Fruit fly (Drosophila melanogaster) whole organism, prepupa: Measurements from ENCODE around the gene BG642312.

Source experiments
- CG10669 ChIP-seq: fragments of 200-800 bp; sonication (Bioruptor generic); optimal IDR thresholded peaks from 3 replicates; lab custom pipeline; 2018; ENCODE audit warnings: missing biosample characterization, mild to moderate bottlenecking, missing genetic modification characterization, moderate library complexity
- CG11294 ChIP-seq: fragments of 200-800 bp; sonication (Bioruptor generic); IDR thresholded peaks from 2 replicates; pipeline ENCODE4 v1.3.6; 2022; ENCODE audit warnings: missing biosample characterization, missing genetic modification characterization
- CG11762 ChIP-seq: fragments of 200-800 bp; sonication (Bioruptor generic); optimal IDR thresholded peaks from 3 replicates; lab custom pipeline; 2016; ENCODE audit warnings: missing biosample characterization, missing genetic modification characterization; ENCODE audit not compliant: insufficient read depth
- CG11902 ChIP-seq: fragments of 200-800 bp; sonication (Bioruptor generic); optimal IDR thresholded peaks from 3 replicates; lab custom pipeline; 2016; ENCODE audit warnings: missing biosample characterization, missing genetic modification characterization
- CG15336 ChIP-seq: fragments of 200-800 bp; sonication (Bioruptor generic); IDR thresholded peaks from 2 replicates; pipeline ENCODE4 v1.3.6; 2022; ENCODE audit warnings: missing biosample characterization, missing genetic modification characterization
- CG1621 ChIP-seq: fragments of 200-800 bp; sonication (Bioruptor generic); optimal IDR thresholded peaks from 3 replicates; lab custom pipeline; 2018; ENCODE audit warnings: missing biosample characterization, mild to moderate bottlenecking, missing genetic modification characterization
- CG16779 ChIP-seq: fragments of 200-800 bp; sonication (Bioruptor generic); optimal IDR thresholded peaks from 3 replicates; lab custom pipeline; 2017; ENCODE audit warnings: missing biosample characterization, mild to moderate bottlenecking, missing genetic modification characterization
- CG3032 ChIP-seq: fragments of 200-800 bp; optimal IDR thresholded peaks from 2 replicates; lab custom pipeline; 2019; ENCODE audit warnings: missing biosample characterization, mild to moderate bottlenecking, missing genetic modification characterization, moderate library complexity
- CG31627 ChIP-seq: fragments of 200-800 bp; sonication (Bioruptor generic); optimal IDR thresholded peaks from 3 replicates; lab custom pipeline; 2016; ENCODE audit warnings: missing biosample characterization, missing genetic modification characterization
- CG32006 ChIP-seq: fragments of 200-800 bp; sonication (Bioruptor generic); optimal IDR thresholded peaks from 3 replicates; lab custom pipeline; 2017; ENCODE audit warnings: missing biosample characterization, mild to moderate bottlenecking, missing genetic modification characterization
- CG34406 ChIP-seq: fragments of 200-800 bp; sonication (Bioruptor generic); optimal IDR thresholded peaks from 3 replicates; lab custom pipeline; 2016; ENCODE audit warnings: missing biosample characterization, missing genetic modification characterization
- CG3919 ChIP-seq: fragments of 200-800 bp; sonication (Bioruptor generic); optimal IDR thresholded peaks from 3 replicates; lab custom pipeline; 2016; ENCODE audit warnings: missing biosample characterization, missing genetic modification characterization
- CG4318 ChIP-seq: fragments of 200-800 bp; sonication (Bioruptor generic); optimal IDR thresholded peaks from 3 replicates; lab custom pipeline; 2017; ENCODE audit warnings: missing biosample characterization, mild to moderate bottlenecking, missing genetic modification characterization
- CG6163 ChIP-seq: fragments of 200-800 bp; sonication (Bioruptor generic); IDR thresholded peaks from 3 replicates; pipeline ENCODE4 v1.3.6; 2022; ENCODE audit warnings: missing biosample characterization, missing genetic modification characterization
- CG6276 ChIP-seq: fragments of 200-800 bp; sonication (Bioruptor generic); optimal IDR thresholded peaks from 2 replicates; lab custom pipeline; 2017; ENCODE audit warnings: missing biosample characterization, mild to moderate bottlenecking, missing genetic modification characterization
- CG6808 ChIP-seq: fragments of 200-800 bp; sonication (Bioruptor generic); optimal IDR thresholded peaks from 3 replicates; lab custom pipeline; 2017; ENCODE audit warnings: missing biosample characterization, missing genetic modification characterization, mild to moderate bottlenecking, moderate library complexity, missing genetic modification reagents
- CG6854 ChIP-seq: fragments of 200-800 bp; sonication (Bioruptor generic); optimal IDR thresholded peaks from 2 replicates; lab custom pipeline; 2017; ENCODE audit warnings: missing biosample characterization, mild to moderate bottlenecking, missing genetic modification characterization
- CG7368 ChIP-seq: fragments of 200-800 bp; sonication (Bioruptor generic); optimal IDR thresholded peaks from 3 replicates; lab custom pipeline; 2016; ENCODE audit warnings: missing biosample characterization, missing genetic modification characterization
- CG8119 ChIP-seq: fragments of 200-800 bp; sonication (Bioruptor generic); IDR thresholded peaks from 3 replicates; pipeline ENCODE4 v1.3.6; 2022; ENCODE audit warnings: missing biosample characterization, missing genetic modification characterization
- CG8319 ChIP-seq: fragments of 200-800 bp; sonication (Bioruptor generic); optimal IDR thresholded peaks from 3 replicates; lab custom pipeline; 2016; ENCODE audit warnings: missing biosample characterization, missing genetic modification characterization
- CG8632 ChIP-seq: fragments of 200-800 bp; sonication (Bioruptor generic); optimal IDR thresholded peaks from 3 replicates; lab custom pipeline; 2016; ENCODE audit warnings: missing biosample characterization, missing genetic modification characterization
- CG9139 ChIP-seq: fragments of 200-800 bp; sonication (Bioruptor generic); optimal IDR thresholded peaks from 3 replicates; lab custom pipeline; 2017; ENCODE audit warnings: missing biosample characterization, mild to moderate bottlenecking, missing genetic modification characterization
- Eip75B ChIP-seq: fragments of 200-800 bp; sonication (Bioruptor generic); optimal IDR thresholded peaks from 3 replicates; lab custom pipeline; 2016; ENCODE audit warnings: missing biosample characterization, missing genetic modification characterization
- Eip78C ChIP-seq: fragments of 200-800 bp; sonication (Bioruptor generic); peaks from one replicate; lab custom pipeline; 2016; ENCODE audit warnings: missing biosample characterization, missing genetic modification characterization
- Ets21C ChIP-seq: fragments of 200-800 bp; sonication (Bioruptor generic); optimal IDR thresholded peaks from 3 replicates; lab custom pipeline; 2016; ENCODE audit warnings: missing biosample characterization, missing genetic modification characterization
- Ets96B ChIP-seq: fragments of 200-800 bp; optimal IDR thresholded peaks from 2 replicates; lab custom pipeline; 2019; ENCODE audit warnings: missing biosample characterization, mild to moderate bottlenecking, missing genetic modification characterization, moderate library complexity
- Gug ChIP-seq: fragments of 200-800 bp; sonication (Bioruptor generic); IDR thresholded peaks from 2 replicates; pipeline ENCODE4 v1.3.6; 2022; ENCODE audit warnings: missing biosample characterization, missing genetic modification characterization
- Hr38 ChIP-seq: sonication (Bioruptor generic); optimal IDR thresholded peaks from 2 replicates; lab custom pipeline; 2016; ENCODE audit warnings: missing biosample characterization, missing genetic modification characterization
- Hr39 ChIP-seq: fragments of 200-800 bp; sonication (Bioruptor generic); optimal IDR thresholded peaks from 2 replicates; lab custom pipeline; 2016; ENCODE audit warnings: missing biosample characterization, missing genetic modification characterization
- Hr4 ChIP-seq: fragments of 200-800 bp; sonication (Bioruptor generic); optimal IDR thresholded peaks from 3 replicates; lab custom pipeline; 2016; ENCODE audit warnings: missing biosample characterization, missing genetic modification characterization
- Met ChIP-seq: fragments of 200-800 bp; sonication (Bioruptor generic); optimal IDR thresholded peaks from 3 replicates; lab custom pipeline; 2016; ENCODE audit warnings: missing biosample characterization, missing genetic modification characterization
- OdsH ChIP-seq: fragments of 200-800 bp; sonication (Bioruptor generic); optimal IDR thresholded peaks from 3 replicates; lab custom pipeline; 2016; ENCODE audit warnings: missing biosample characterization, missing genetic modification characterization
- Smox ChIP-seq: fragments of 200-800 bp; sonication (Bioruptor generic); optimal IDR thresholded peaks from 3 replicates; lab custom pipeline; 2016; ENCODE audit warnings: missing biosample characterization, missing genetic modification characterization
- Sox102F ChIP-seq: fragments of 200-800 bp; sonication (Bioruptor generic); optimal IDR thresholded peaks from 2 replicates; lab custom pipeline; 2016; ENCODE audit warnings: missing biosample characterization, mild to moderate bottlenecking, missing genetic modification characterization
- Sox14 ChIP-seq: fragments of 200-800 bp; sonication (Bioruptor generic); optimal IDR thresholded peaks from 3 replicates; lab custom pipeline; 2016; ENCODE audit warnings: missing biosample characterization, missing genetic modification characterization
- Sox15 ChIP-seq: fragments of 200-800 bp; sonication (Bioruptor generic); optimal IDR thresholded peaks from 3 replicates; lab custom pipeline; 2016; ENCODE audit warnings: missing biosample characterization, missing genetic modification characterization
- achi ChIP-seq: fragments of 200-800 bp; sonication (Bioruptor generic); optimal IDR thresholded peaks from 3 replicates; lab custom pipeline; 2016; ENCODE audit warnings: missing biosample characterization, missing genetic modification characterization
- acj6 ChIP-seq: fragments of 200-800 bp; sonication (Bioruptor generic); optimal IDR thresholded peaks from 3 replicates; lab custom pipeline; 2016; ENCODE audit warnings: missing biosample characterization, missing genetic modification characterization
- cyc ChIP-seq: fragments of 200-800 bp; sonication (Bioruptor generic); optimal IDR thresholded peaks from 3 replicates; lab custom pipeline; 2016; ENCODE audit warnings: missing biosample characterization, missing genetic modification characterization
- dac ChIP-seq: fragments of 200-800 bp; sonication (Bioruptor generic); optimal IDR thresholded peaks from 2 replicates; lab custom pipeline; 2017; ENCODE audit warnings: missing biosample characterization, mild to moderate bottlenecking, missing genetic modification characterization
- eg ChIP-seq: fragments of 200-800 bp; sonication (Bioruptor generic); IDR thresholded peaks from 3 replicates; pipeline ENCODE4 v1.3.6; 2022; ENCODE audit warnings: missing biosample characterization, missing genetic modification characterization
- esn ChIP-seq: fragments of 200-800 bp; sonication (Bioruptor generic); optimal IDR thresholded peaks from 2 replicates; lab custom pipeline; 2016; ENCODE audit warnings: missing biosample characterization, mild to moderate bottlenecking, missing genetic modification characterization, moderate library complexity
- fd59A ChIP-seq: fragments of 200-800 bp; sonication (Bioruptor generic); optimal IDR thresholded peaks from 2 replicates; lab custom pipeline; 2017; ENCODE audit warnings: missing biosample characterization, mild to moderate bottlenecking, missing genetic modification characterization, missing genetic modification reagents
- fd85E ChIP-seq: fragments of 200-800 bp; sonication (Bioruptor generic); optimal IDR thresholded peaks from 3 replicates; lab custom pipeline; 2016; ENCODE audit warnings: missing biosample characterization, missing genetic modification characterization
- fkh ChIP-seq: fragments of 200-800 bp; sonication (Bioruptor generic); optimal IDR thresholded peaks from 3 replicates; lab custom pipeline; 2017; ENCODE audit warnings: missing biosample characterization, mild to moderate bottlenecking, missing genetic modification characterization, moderate library complexity
- lz ChIP-seq: fragments of 200-800 bp; sonication (Bioruptor generic); optimal IDR thresholded peaks from 3 replicates; lab custom pipeline; 2016; ENCODE audit warnings: missing biosample characterization, missing genetic modification characterization
- net ChIP-seq: fragments of 200-800 bp; sonication (Bioruptor generic); optimal IDR thresholded peaks from 3 replicates; lab custom pipeline; 2016; ENCODE audit warnings: missing biosample characterization, missing genetic modification characterization
- spab ChIP-seq: fragments of 200-800 bp; sonication (Bioruptor generic); optimal IDR thresholded peaks from 2 replicates; lab custom pipeline; 2017; ENCODE audit warnings: missing biosample characterization, mild to moderate bottlenecking, missing genetic modification characterization, missing genetic modification reagents
- svp ChIP-seq: fragments of 200-800 bp; sonication (Bioruptor generic); peaks from one replicate; lab custom pipeline; 2016; ENCODE audit warnings: missing biosample characterization, missing genetic modification characterization
- topi ChIP-seq: fragments of 200-800 bp; sonication (Bioruptor generic); optimal IDR thresholded peaks from 3 replicates; lab custom pipeline; 2016; ENCODE audit warnings: missing biosample characterization, missing genetic modification characterization
- vri ChIP-seq: fragments of 200-800 bp; sonication (Bioruptor generic); optimal IDR thresholded peaks from 3 replicates; lab custom pipeline; 2016; ENCODE audit warnings: missing biosample characterization, mild to moderate bottlenecking, missing genetic modification characterization

BG642312 gene

dm6 chr3L:6256408-6257188 lies 23.4 kb upstream of the BG642312 start, which contains the start of gene Best2:
Gene Best2, minus strand, starts transcription at chr3L:6256665.
- peak; percentile 94 for TF ChIP-seq Sox102F (GFP tag; lab: Kevin White, UChicago)
- peak; percentile 98 for TF ChIP-seq esn (GFP tag; lab: Kevin White, UChicago)
- peak; percentile 75 for TF ChIP-seq dac
- TF ChIP-seq CG8632 (GFP tag; lab: Kevin White, UChicago): peak; percentile 93
- peak; percentile 89 for TF ChIP-seq CG11902 (GFP tag; lab: Kevin White, UChicago)
- peak; percentile 99 for TF ChIP-seq Eip78C (GFP tag; lab: Kevin White, UChicago)
- TF ChIP-seq Sox14 (GFP tag; lab: Kevin White, UChicago): peak; percentile 93
- TF ChIP-seq fkh: peak; percentile 23
- peak; percentile 88 for TF ChIP-seq CG11762 (GFP tag; lab: Kevin White, UChicago)
- TF ChIP-seq CG16779: peak; percentile 82
- TF ChIP-seq CG6276: peak; percentile 90
- TF ChIP-seq fd85E (GFP tag; lab: Kevin White, UChicago): peak; percentile 73
- peak; percentile 97 for TF ChIP-seq Met (GFP tag; lab: Kevin White, UChicago)
- peak; percentile 93 for TF ChIP-seq Eip75B (GFP tag; lab: Kevin White, UChicago)
- peak; percentile 93 for TF ChIP-seq Ets96B (tag; lab: Kevin White, UChicago)
- peak; percentile 84 for TF ChIP-seq CG8319
- peak; percentile 86 for TF ChIP-seq CG7368 (GFP tag; lab: Kevin White, UChicago)
- TF ChIP-seq lz: peak; percentile 97
- peak; percentile 95 for TF ChIP-seq CG6163 (GFP tag; lab: Robert Waterston, UW)
- peak; percentile 94 for TF ChIP-seq CG6808 (GFP tag; lab: Kevin White, UChicago)
- peak; percentile 98 for TF ChIP-seq svp
- peak; percentile 86 for TF ChIP-seq fd59A
- TF ChIP-seq Hr4 (GFP tag; lab: Kevin White, UChicago): peak; percentile 90
- TF ChIP-seq CG1621: peak; percentile 61
- TF ChIP-seq CG9139 (GFP tag; lab: Kevin White, UChicago): peak; percentile 84
- TF ChIP-seq CG15336 (GFP tag; lab: Robert Waterston, UW): peak; percentile 97
- peak; percentile 90 for TF ChIP-seq cyc
- TF ChIP-seq acj6 (GFP tag; lab: Kevin White, UChicago): peak; percentile 95
- TF ChIP-seq achi (GFP tag; lab: Kevin White, UChicago): peak; percentile 93
- TF ChIP-seq CG11294 (GFP tag; lab: Robert Waterston, UW): peak; percentile 88
- peak; percentile 94 for TF ChIP-seq CG3032 (tag; lab: Kevin White, UChicago)
- TF ChIP-seq Hr38 (GFP tag; lab: Kevin White, UChicago): no peak
- peak; percentile 91 for TF ChIP-seq CG6854 (GFP tag; lab: Kevin White, UChicago)
- TF ChIP-seq topi (GFP tag; lab: Kevin White, UChicago): peak; percentile 96
- TF ChIP-seq Hr39: peak; percentile 91
- peak; percentile 91 for TF ChIP-seq vri (GFP tag; lab: Kevin White, UChicago)
- TF ChIP-seq CG10669 (GFP tag; lab: Kevin White, UChicago): peak; percentile 89
- TF ChIP-seq CG31627: peak; percentile 94
- TF ChIP-seq CG8119 (GFP tag; lab: Robert Waterston, UW): peak; percentile 98
- TF ChIP-seq CG3919 (GFP tag; lab: Kevin White, UChicago): peak; percentile 93
- peak; percentile 92 for TF ChIP-seq Sox15 (GFP tag; lab: Kevin White, UChicago)
- peak; percentile 94 for TF ChIP-seq eg (GFP tag; lab: Robert Waterston, UW)
- TF ChIP-seq CG32006 (GFP tag; lab: Kevin White, UChicago): peak; percentile 93
- peak; percentile 92 for TF ChIP-seq Ets21C
- peak; percentile 86 for TF ChIP-seq CG4318 (GFP tag; lab: Kevin White, UChicago)
- peak; percentile 95 for TF ChIP-seq Gug (GFP tag; lab: Robert Waterston, UW)
- TF ChIP-seq spab: peak; percentile 91
- TF ChIP-seq Smox: peak; percentile 95
- peak; percentile 94 for TF ChIP-seq CG34406 (GFP tag; lab: Kevin White, UChicago)
- TF ChIP-seq OdsH (GFP tag; lab: Kevin White, UChicago): peak; percentile 94
- TF ChIP-seq net: peak; percentile 92
